Worm (Caenorhabditis elegans) whole organism, young adult: Measurements from ENCODE around the gene C53B4.3.

ENCODE experiments used
- B0261.1 ChIP-seq: sonication (generic microtip); optimal IDR thresholded peaks from 2 replicates; lab custom pipeline; 2016; ENCODE audit warnings: mild to moderate bottlenecking, missing genetic modification characterization, moderate library complexity, missing compliant biosample characterization
- D2030.7 ChIP-seq: fragments of 200-800 bp; sonication (Bioruptor generic); IDR thresholded peaks from 2 replicates; pipeline ENCODE4 v1.3.6; 2022; ENCODE audit warnings: missing genetic modification reagents, missing genetic modification characterization, missing compliant biosample characterization
- F10E7.11 ChIP-seq: sonication (generic microtip); optimal IDR thresholded peaks from 2 replicates; lab custom pipeline; 2017; ENCODE audit warnings: mild to moderate bottlenecking, missing genetic modification characterization, moderate library complexity, missing compliant biosample characterization
- F39B2.1 ChIP-seq: fragments of 200-800 bp; sonication (Bioruptor generic); IDR thresholded peaks from 2 replicates; pipeline ENCODE4 v1.3.6; 2022; ENCODE audit warnings: missing genetic modification reagents, missing genetic modification characterization, missing compliant biosample characterization
- F49E8.2 ChIP-seq: sonication (generic microtip); optimal IDR thresholded peaks from 3 replicates; lab custom pipeline; 2017; ENCODE audit warnings: missing genetic modification characterization, mild to moderate bottlenecking, missing compliant biosample characterization, antibody characterized with exemption, moderate library complexity; ENCODE audit not compliant: insufficient read depth
- F55B11.4 ChIP-seq: sonication (generic microtip); optimal IDR thresholded peaks from 2 replicates; lab custom pipeline; 2016; ENCODE audit warnings: missing compliant biosample characterization, missing genetic modification characterization, borderline replicate concordance; ENCODE audit not compliant: insufficient read depth
- Y53G8AR.9 ChIP-seq: fragments of 200-800 bp; sonication (Bioruptor generic); conservative IDR thresholded peaks from 2 replicates; pipeline ENCODE4 v1.3.6; 2022; ENCODE audit warnings: missing genetic modification reagents, missing genetic modification characterization, missing compliant biosample characterization
- athp-1 ChIP-seq: sonication (generic microtip); optimal IDR thresholded peaks from 2 replicates; lab custom pipeline; 2017; ENCODE audit warnings: mild to moderate bottlenecking, missing genetic modification characterization, missing compliant biosample characterization
- attf-6 ChIP-seq: fragments of 200-800 bp; sonication (Bioruptor generic); IDR thresholded peaks from 2 replicates; pipeline ENCODE4 v1.3.6; 2022; ENCODE audit warnings: missing genetic modification reagents, missing genetic modification characterization, missing compliant biosample characterization
- ceh-58 ChIP-seq: fragments of 200-800 bp; sonication (Bioruptor generic); IDR thresholded peaks from 2 replicates; pipeline ENCODE4 v1.3.6; 2022; ENCODE audit warnings: missing genetic modification characterization, missing compliant biosample characterization
- dox-1 ChIP-seq: fragments of 200-800 bp; sonication (Bioruptor generic); IDR thresholded peaks from 2 replicates; pipeline ENCODE4 v1.3.6; 2022; ENCODE audit warnings: missing genetic modification reagents, missing genetic modification characterization, missing compliant biosample characterization
- ets-4 ChIP-seq: fragments of 200-800 bp; sonication (Bioruptor generic); optimal IDR thresholded peaks from 2 replicates; lab custom pipeline; 2018; ENCODE audit warnings: mild to moderate bottlenecking, missing genetic modification characterization, missing compliant biosample characterization
- him-1 ChIP-seq: sonication (generic microtip); optimal IDR thresholded peaks from 2 replicates; lab custom pipeline; 2016; ENCODE audit warnings: missing genotype, missing genetic modification reagents, missing genetic modification characterization, missing compliant biosample characterization
- hmg-1.2 ChIP-seq: fragments of 200-800 bp; sonication (Bioruptor generic); IDR thresholded peaks from 2 replicates; pipeline ENCODE4 v1.3.6; 2022; ENCODE audit warnings: missing genetic modification reagents, missing genetic modification characterization, missing compliant biosample characterization
- hsf-1 ChIP-seq: fragments of 200-800 bp; sonication (Bioruptor generic); IDR thresholded peaks from 2 replicates; pipeline ENCODE4 v1.3.6; 2022; ENCODE audit warnings: missing genetic modification reagents, missing genetic modification characterization, missing compliant biosample characterization
- let-607 ChIP-seq, 2 experiments: fragments of 200-800 bp in 1 of 2; sonication (Bioruptor generic) in 1 of 2; sonication (generic microtip) in 1 of 2; optimal IDR thresholded peaks; 2 replicates each; lab custom pipeline; 2016 to 2018; ENCODE audit warnings: mild to moderate bottlenecking in 2 of 2, missing compliant biosample characterization in 2 of 2, missing genetic modification characterization in 2 of 2, moderate library complexity in 2 of 2, missing genotype in 1 of 2
- lin-26 ChIP-seq: fragments of 200-800 bp; sonication (Bioruptor generic); IDR thresholded peaks from 2 replicates; pipeline ENCODE4 v1.3.6; 2022; ENCODE audit warnings: missing genetic modification reagents, missing genetic modification characterization, missing compliant biosample characterization
- lin-54 ChIP-seq: fragments of 200-800 bp; sonication (Bioruptor generic); optimal IDR thresholded peaks from 2 replicates; lab custom pipeline; 2018; ENCODE audit warnings: mild to moderate bottlenecking, missing genetic modification characterization, missing compliant biosample characterization
- lsl-1 ChIP-seq: fragments of 200-800 bp; sonication (Bioruptor generic); optimal IDR thresholded peaks from 2 replicates; lab custom pipeline; 2018; ENCODE audit warnings: mild to moderate bottlenecking, missing genetic modification characterization, moderate library complexity, missing compliant biosample characterization
- nhr-80 ChIP-seq: sonication (generic microtip); optimal IDR thresholded peaks from 2 replicates; lab custom pipeline; 2016; ENCODE audit warnings: missing genetic modification characterization, missing compliant biosample characterization
- pbrm-1 ChIP-seq: fragments of 200-800 bp; sonication (Bioruptor generic); IDR thresholded peaks from 2 replicates; pipeline ENCODE4 v1.3.6; 2022; ENCODE audit warnings: missing genetic modification reagents, missing genetic modification characterization, missing compliant biosample characterization
- rcor-1 ChIP-seq: fragments of 200-800 bp; sonication (Bioruptor generic); IDR thresholded peaks from 2 replicates; pipeline ENCODE4 v1.3.6; 2022; ENCODE audit warnings: missing genetic modification reagents, missing genetic modification characterization, missing compliant biosample characterization
- rpc-1 ChIP-seq, 2 experiments: fragments of 150-350 bp in 1 of 2; sonication (generic microtip) in 1 of 2; optimal IDR thresholded peaks; 2 replicates each; lab custom pipeline; 2014 to 2018; ENCODE audit warnings: missing biosample characterization in 1 of 2, missing genetic modification characterization in 1 of 2, missing genetic modification reagents in 1 of 2, missing genotype in 1 of 2
- sea-2 ChIP-seq: fragments of 200-800 bp; sonication (Bioruptor generic); IDR thresholded peaks from 2 replicates; pipeline ENCODE4 v1.3.6; 2022; ENCODE audit warnings: missing genetic modification characterization, missing compliant biosample characterization
- snpc-1.1 ChIP-seq: sonication (generic microtip); optimal IDR thresholded peaks from 2 replicates; lab custom pipeline; 2017; ENCODE audit warnings: missing genetic modification characterization, mild to moderate bottlenecking, missing compliant biosample characterization, antibody characterized with exemption, moderate library complexity, missing genotype, missing genetic modification reagents; ENCODE audit not compliant: insufficient read depth
- snpc-1.3 ChIP-seq: sonication (generic microtip); optimal IDR thresholded peaks from 2 replicates; lab custom pipeline; 2017; ENCODE audit warnings: missing genetic modification characterization, mild to moderate bottlenecking, missing compliant biosample characterization, antibody characterized with exemption, moderate library complexity, missing genotype, missing genetic modification reagents; ENCODE audit not compliant: insufficient read depth
- snpc-3.4 ChIP-seq: sonication (generic microtip); optimal IDR thresholded peaks from 2 replicates; lab custom pipeline; 2017; ENCODE audit warnings: missing genetic modification characterization, mild to moderate bottlenecking, missing compliant biosample characterization, antibody characterized with exemption, moderate library complexity, missing genotype, missing genetic modification reagents
- snpc-4 ChIP-seq, 5 experiments: fragments of 150-350 bp in 1 of 5; sonication (generic microtip) in 4 of 5; optimal IDR thresholded peaks; 2 replicates each; lab custom pipeline; 2014 to 2018; ENCODE audit warnings: missing genetic modification characterization in 5 of 5, missing biosample characterization in 3 of 5, antibody characterized with exemption in 2 of 5, mild to moderate bottlenecking in 2 of 5, missing compliant biosample characterization in 2 of 5, missing genotype in 2 of 5, moderate library complexity in 2 of 5, missing genetic modification reagents in 1 of 5
- tbp1 ChIP-seq: fragments of 200-800 bp; sonication (Bioruptor generic); optimal IDR thresholded peaks from 2 replicates; lab custom pipeline; 2018; ENCODE audit warnings: mild to moderate bottlenecking, missing genetic modification characterization, missing compliant biosample characterization
- tbx-9 ChIP-seq: sonication (generic microtip); optimal IDR thresholded peaks from 2 replicates; lab custom pipeline; 2016; ENCODE audit warnings: borderline replicate concordance, missing genetic modification characterization, inconsistent platforms, missing compliant biosample characterization
- xnd-1 ChIP-seq: sonication (generic microtip); optimal IDR thresholded peaks from 2 replicates; lab custom pipeline; 2016; ENCODE audit warnings: missing genotype, missing genetic modification reagents, missing genetic modification characterization, missing compliant biosample characterization
- zim-3 ChIP-seq: sonication (generic microtip); optimal IDR thresholded peaks from 2 replicates; lab custom pipeline; 2017; ENCODE audit warnings: mild to moderate bottlenecking, missing genetic modification characterization, moderate library complexity, missing compliant biosample characterization
- ztf-6 ChIP-seq: fragments of 200-800 bp; sonication (Bioruptor generic); IDR thresholded peaks from 2 replicates; pipeline ENCODE4 v1.3.6; 2022; ENCODE audit warnings: missing genetic modification reagents, missing genetic modification characterization, missing compliant biosample characterization

Gene C53B4.3

ce11 chrIV:9002636-9003035 lies 29.1 kb upstream of the C53B4.3 start, which contains the start of gene C53D6.8:
TSS of gene C53D6.8 (minus strand) at chrIV:9002736.
- TF ChIP-seq snpc-1.3 (tag; lab: Kevin White, UChicago) (no peak), xnd-1 (tag; lab: Kevin White, UChicago) (no peak), F39B2.1 (no peak), ceh-58 (GFP tag; lab: Robert Waterston, UW) (no peak), hsf-1 (GFP tag; lab: Robert Waterston, UW) (no peak), tbx-9 (tag; lab: Kevin White, UChicago) (no peak), F55B11.4 (tag; lab: Kevin White, UChicago) (no peak), lin-54 (no peak), F10E7.11 (tag; lab: Kevin White, UChicago) (no peak), sea-2 (GFP tag; lab: Robert Waterston, UW) (no peak), pbrm-1 (GFP tag; lab: Robert Waterston, UW) (no peak), ets-4 (GFP tag; lab: Kevin White, UChicago) (no peak), let-607 (tag; optimal IDR thresholded peaks at IDR 0.05; lab: Kevin White, UChicago) (no peak)

ce11 chrIV:9001184-9001583 lies 27.7 kb upstream of the C53B4.3 start:
- TF ChIP-seq snpc-4 (GFP tag; optimal IDR thresholded peaks at IDR 0.05; lab: Kevin White, UChicago) = peak; percentile 92
- peak; percentile 84 to 95 (median 94) for TF ChIP-seq snpc-4 (tag; optimal IDR thresholded peaks at IDR 0.05; lab: Kevin White, UChicago)
- TF ChIP-seq snpc-1.3 (tag; lab: Kevin White, UChicago) = peak; percentile 73
- peak; percentile 93 for TF ChIP-seq snpc-1.1 (tag; lab: Kevin White, UChicago)
- peak; percentile 90 for TF ChIP-seq attf-6 (GFP tag; lab: Robert Waterston, UW)
- no peak for TF ChIP-seq rcor-1
- TF ChIP-seq him-1 (tag; lab: Kevin White, UChicago) = peak; percentile 69
- TF ChIP-seq F49E8.2 (tag; lab: Kevin White, UChicago) = peak; percentile 26
- peak; percentile 81 for TF ChIP-seq snpc-3.4
- TF ChIP-seq athp-1 (tag; lab: Kevin White, UChicago) = no peak
- peak; percentile 56; the same call in 1 of the 2 replicates for TF ChIP-seq lin-26 (GFP tag; lab: Robert Waterston, UW)
- peak; percentile 69; the same call in 1 of the 2 replicates for TF ChIP-seq D2030.7 (GFP tag; lab: Robert Waterston, UW)
- peak; percentile 20 for TF ChIP-seq lsl-1
- TF ChIP-seq hmg-1.2 (GFP tag; lab: Robert Waterston, UW) = peak; percentile 89
- TF ChIP-seq tbp1 (GFP tag; lab: Kevin White, UChicago) = peak; percentile 74
- no peak for TF ChIP-seq xnd-1 (tag; lab: Kevin White, UChicago)
- TF ChIP-seq pbrm-1 (GFP tag; lab: Robert Waterston, UW) = peak; percentile 57; the same call in 1 of the 2 replicates

- 0 out of 2 replicates have a peak, but pooled peaks have one; percentile 7 for TF ChIP-seq hmg-1.2 (GFP tag; lab: Robert Waterston, UW)
- no peak for TF ChIP-seq ztf-6
- no peak for TF ChIP-seq dox-1 (GFP tag; lab: Robert Waterston, UW)
- TF ChIP-seq zim-3 (tag; lab: Kevin White, UChicago) = no peak
- 0 out of 2 replicates have a peak, but pooled peaks have one; percentile 25 for TF ChIP-seq lin-26 (GFP tag; lab: Robert Waterston, UW)
- peak; percentile 41 for TF ChIP-seq rpc-1 (optimal IDR thresholded peaks at IDR 0.05; lab: Kevin White, UChicago)
- TF ChIP-seq rpc-1 (tag; optimal IDR thresholded peaks at IDR 0.05; lab: Kevin White, UChicago) = peak; percentile 70
- TF ChIP-seq snpc-3.4 = peak; percentile 35
- no peak for TF ChIP-seq attf-6 (GFP tag; lab: Robert Waterston, UW)
- TF ChIP-seq nhr-80 = no peak
- peak; percentile 80 for TF ChIP-seq tbp1 (GFP tag; lab: Kevin White, UChicago)
- no peak for TF ChIP-seq F49E8.2 (tag; lab: Kevin White, UChicago)
- no peak for TF ChIP-seq Y53G8AR.9 (GFP tag; lab: Robert Waterston, UW)
- TF ChIP-seq B0261.1 (tag; lab: Kevin White, UChicago) = peak; percentile 45
- no peak for TF ChIP-seq snpc-4 (GFP tag; optimal IDR thresholded peaks at IDR 0.05; lab: Kevin White, UChicago)
- TF ChIP-seq snpc-4 (tag; optimal IDR thresholded peaks at IDR 0.05; lab: Kevin White, UChicago) = no peak
- TF ChIP-seq, all 124 proteins: peak for 6
Observed at ce11 chrIV:9000664-9001063, 27.2 kb upstream of the C53B4.3 start.
